Fruit fly (Drosophila melanogaster): ENCODE data around the gene betaTub97EF.

Gene betaTub97EF

DNA sequence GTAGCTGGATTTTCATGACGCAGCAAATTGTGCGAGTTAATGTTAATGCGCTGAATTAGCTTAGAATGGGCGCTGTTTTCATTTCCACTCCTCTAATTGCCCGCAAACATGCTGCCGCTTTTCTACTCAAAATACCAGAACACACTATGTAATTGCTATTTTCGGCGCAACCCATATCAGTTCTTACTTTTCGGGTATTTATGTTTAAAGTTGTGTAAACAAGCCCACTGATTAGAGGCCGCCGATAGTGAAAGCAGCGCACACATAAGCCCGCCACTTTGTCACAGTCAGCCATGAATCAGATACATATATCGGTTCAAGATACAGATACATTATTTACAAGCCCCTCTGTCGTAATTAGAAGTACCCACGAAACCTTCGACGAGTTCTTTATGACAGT is 1.4 kb downstream of the betaTub97EF start (continued):
- TF ChIP-seq Ptx1 (GFP tag; IDR thresholded peaks at IDR 0.05) (no peak), CG6683 (GFP tag; optimal IDR thresholded peaks at IDR 0.05) (no peak), sd (tag; optimal IDR thresholded peaks at IDR 0.05) (peak; percentile 94), gcm (GFP tag; optimal IDR thresholded peaks at IDR 0.05) (no peak), CG7357 (GFP tag; IDR thresholded peaks at IDR 0.05) (no peak), Myb (GFP tag; optimal IDR thresholded peaks at IDR 0.05) (no peak), Antp (GFP tag; optimal IDR thresholded peaks at IDR 0.05) (no peak), CG5953 (GFP tag; IDR thresholded peaks at IDR 0.05) (no peak), CG6765 (GFP tag; optimal IDR thresholded peaks at IDR 0.05) (no peak), ap (GFP tag; IDR thresholded peaks at IDR 0.05) (no peak), Deaf1 (tag; optimal IDR thresholded peaks at IDR 0.05) (no peak), CG9817 (tag; optimal IDR thresholded peaks at IDR 0.05) (peak; percentile 6), disco-r (GFP tag; optimal IDR thresholded peaks at IDR 0.05) (no peak), Sox102F (GFP tag; optimal IDR thresholded peaks at IDR 0.05) (no peak), al (GFP tag; IDR thresholded peaks at IDR 0.05) (no peak), pfk (GFP tag; optimal IDR thresholded peaks at IDR 0.05) (peak; percentile 26), CG11093 (GFP tag; IDR thresholded peaks at IDR 0.05) (no peak), CG14710 (tag; optimal IDR thresholded peaks at IDR 0.05) (no peak), gro (GFP tag; optimal IDR thresholded peaks at IDR 0.05) (no peak), chm (GFP tag; IDR thresholded peaks at IDR 0.05) (0 out of 2 replicates have a peak, but pooled peaks have one; percentile 16), MTF-1 (GFP tag; optimal IDR thresholded peaks at IDR 0.05; ENCODE audit: borderline replicate concordance) (peak; percentile 1), CG33213 (GFP tag; optimal IDR thresholded peaks at IDR 0.05) (peak; percentile 23), ase (GFP tag; IDR thresholded peaks at IDR 0.05) (no peak), br (optimal IDR thresholded peaks at IDR 0.05) (no peak), CG7987 (GFP tag; optimal IDR thresholded peaks at IDR 0.05) (peak; percentile 35), Med (GFP tag) (peak; percentile 54), CHES-1-like (GFP tag; optimal IDR thresholded peaks at IDR 0.05) (peak; percentile 6), CG14014 (GFP tag; IDR thresholded peaks at IDR 0.05) (no peak; the same call in 1 of the 2 replicates), schlank (tag; optimal IDR thresholded peaks at IDR 0.05) (peak; percentile 10), CG17802 (tag; optimal IDR thresholded peaks at IDR 0.05) (no peak), crol (GFP tag; IDR thresholded peaks at IDR 0.05) (no peak), mam (GFP tag; optimal IDR thresholded peaks at IDR 0.05) (no peak), sob (GFP tag; IDR thresholded peaks at IDR 0.05) (peak; percentile 28), GATAe (GFP tag; conservative IDR thresholded peaks at IDR 0.05) (peak; percentile 23; the same call in 1 of the 2 replicates), eyg (GFP tag; optimal IDR thresholded peaks at IDR 0.05) (no peak), CG31365 (tag; optimal IDR thresholded peaks at IDR 0.05) (no peak), CG12219 (GFP tag; optimal IDR thresholded peaks at IDR 0.05) (no peak), CG1603 (tag; optimal IDR thresholded peaks at IDR 0.05) (peak; percentile 27), lab (GFP tag; optimal IDR thresholded peaks at IDR 0.05) (peak; percentile 47), BEAF-32 (GFP tag; optimal IDR thresholded peaks at IDR 0.05) (no peak), hbn (GFP tag; IDR thresholded peaks at IDR 0.05; ENCODE audit: partially characterized antibody) (no peak), CG14860 (GFP tag; IDR thresholded peaks at IDR 0.05; ENCODE audit: partially characterized antibody) (no peak), aop (GFP tag; IDR thresholded peaks at IDR 0.05) (no peak), CG8281 (tag; optimal IDR thresholded peaks at IDR 0.05) (no peak), fd3F (GFP tag; optimal IDR thresholded peaks at IDR 0.05) (peak; percentile 5), Lhr (GFP tag; optimal IDR thresholded peaks at IDR 0.05) (no peak), CG13123 (GFP tag; optimal IDR thresholded peaks at IDR 0.05) (no peak), CG10654 (GFP tag; optimal IDR thresholded peaks at IDR 0.05) (no peak), CG4328 (GFP tag; optimal IDR thresholded peaks at IDR 0.05) (no peak), h (optimal IDR thresholded peaks at IDR 0.05) (no peak), fd96Cb (tag; optimal IDR thresholded peaks at IDR 0.05) (no peak), CG18476 (GFP tag; optimal IDR thresholded peaks at IDR 0.05) (no peak)
